Worm (Caenorhabditis elegans) whole organism, late embryonic: ENCODE data around the gene lgc-31.

Experiments
- C08G9.2 ChIP-seq: sonication (generic microtip); optimal IDR thresholded peaks from 2 replicates; lab custom pipeline; 2016; ENCODE audit warnings: mild to moderate bottlenecking, missing genetic modification characterization, moderate library complexity, missing compliant biosample characterization
- C38D4.7 ChIP-seq: fragments of 200-800 bp; sonication (Bioruptor generic); optimal IDR thresholded peaks from 2 replicates; lab custom pipeline; 2018; ENCODE audit warnings: mild to moderate bottlenecking, missing genetic modification characterization, moderate library complexity, missing compliant biosample characterization
- F13H6.1 ChIP-seq: sonication (generic microtip); optimal IDR thresholded peaks from 2 replicates; lab custom pipeline; 2016; ENCODE audit warnings: missing genetic modification characterization, missing compliant biosample characterization
- K02D7.2 ChIP-seq: sonication (generic microtip); optimal IDR thresholded peaks from 2 replicates; lab custom pipeline; 2017; ENCODE audit warnings: mild to moderate bottlenecking, missing genetic modification characterization, missing compliant biosample characterization
- K09A11.1 ChIP-seq: sonication (generic microtip); optimal IDR thresholded peaks from 2 replicates; lab custom pipeline; 2017; ENCODE audit warnings: antibody characterized with exemption, mild to moderate bottlenecking, missing genetic modification characterization, missing compliant biosample characterization; ENCODE audit not compliant: insufficient read depth
- T23F11.4 ChIP-seq: fragments of 200-800 bp; sonication (Bioruptor generic); optimal IDR thresholded peaks from 2 replicates; lab custom pipeline; 2018; ENCODE audit warnings: mild to moderate bottlenecking, missing genetic modification characterization, missing compliant biosample characterization
- Y22D7AL.16 ChIP-seq: sonication (generic microtip); optimal IDR thresholded peaks from 2 replicates; lab custom pipeline; 2016; ENCODE audit warnings: missing genetic modification characterization, missing compliant biosample characterization
- ahr-1 ChIP-seq: sonication (generic microtip); optimal IDR thresholded peaks from 2 replicates; lab custom pipeline; 2016; ENCODE audit warnings: missing genetic modification characterization, missing compliant biosample characterization
- ceh-18 ChIP-seq: sonication (generic microtip); optimal IDR thresholded peaks from 2 replicates; lab custom pipeline; 2016; ENCODE audit warnings: missing genetic modification characterization, missing compliant biosample characterization
- ceh-19 ChIP-seq: fragments of 200-800 bp; sonication (Bioruptor generic); optimal IDR thresholded peaks from 2 replicates; lab custom pipeline; 2018; ENCODE audit warnings: mild to moderate bottlenecking, missing genetic modification characterization, missing compliant biosample characterization
- ceh-22 ChIP-seq: sonication (generic microtip); optimal IDR thresholded peaks from 2 replicates; lab custom pipeline; 2017; ENCODE audit warnings: missing biosample characterization, missing genetic modification characterization
- ceh-24 ChIP-seq: sonication (generic microtip); optimal IDR thresholded peaks from 2 replicates; lab custom pipeline; 2016; ENCODE audit warnings: mild to moderate bottlenecking, missing genetic modification characterization, missing compliant biosample characterization
- ceh-34 ChIP-seq: sonication (generic microtip); optimal IDR thresholded peaks from 2 replicates; lab custom pipeline; 2016; ENCODE audit warnings: mild to moderate bottlenecking, missing genetic modification characterization, missing compliant biosample characterization
- ceh-45 ChIP-seq: fragments of 200-800 bp; sonication (Bioruptor generic); IDR thresholded peaks from 2 replicates; pipeline ENCODE4 v1.3.6; 2022; ENCODE audit warnings: missing genetic modification reagents, missing genetic modification characterization, missing compliant biosample characterization
- ceh-48 ChIP-seq: sonication (generic microtip); optimal IDR thresholded peaks from 2 replicates; lab custom pipeline; 2016; ENCODE audit warnings: missing genetic modification characterization, inconsistent platforms, missing compliant biosample characterization
- ceh-6 ChIP-seq: fragments of 200-800 bp; sonication (Bioruptor generic); optimal IDR thresholded peaks from 2 replicates; lab custom pipeline; 2018; ENCODE audit warnings: mild to moderate bottlenecking, missing genetic modification characterization, missing compliant biosample characterization
- che-1 ChIP-seq: sonication (generic microtip); optimal IDR thresholded peaks from 2 replicates; lab custom pipeline; 2016; ENCODE audit warnings: mild to moderate bottlenecking, missing genetic modification characterization, missing compliant biosample characterization
- dmd-4 ChIP-seq: sonication (generic microtip); optimal IDR thresholded peaks from 2 replicates; lab custom pipeline; 2016; ENCODE audit warnings: borderline replicate concordance, missing genetic modification characterization, missing compliant biosample characterization
- dve-1 ChIP-seq: sonication (generic microtip); optimal IDR thresholded peaks from 2 replicates; lab custom pipeline; 2017; ENCODE audit warnings: antibody characterized with exemption, mild to moderate bottlenecking, missing genetic modification characterization, missing compliant biosample characterization
- elt-2 ChIP-seq: sonication (generic microtip); optimal IDR thresholded peaks from 2 replicates; lab custom pipeline; 2016; ENCODE audit warnings: missing genetic modification reagents, missing genetic modification characterization, missing compliant biosample characterization
- elt-4 ChIP-seq: sonication (generic microtip); optimal IDR thresholded peaks from 2 replicates; lab custom pipeline; 2016; ENCODE audit warnings: missing genetic modification characterization, missing compliant biosample characterization
- eyg-1 ChIP-seq: sonication (generic microtip); optimal IDR thresholded peaks from 2 replicates; lab custom pipeline; 2016; ENCODE audit warnings: missing genotype, missing genetic modification characterization, missing compliant biosample characterization
- fax-1 ChIP-seq: sonication (generic microtip); optimal IDR thresholded peaks from 2 replicates; lab custom pipeline; 2016; ENCODE audit warnings: missing genotype, missing genetic modification characterization, missing compliant biosample characterization
- fkh-10 ChIP-seq: fragments of 150-350 bp; optimal IDR thresholded peaks from 2 replicates; lab custom pipeline; 2014; ENCODE audit warnings: missing biosample characterization, missing genetic modification reagents, missing genetic modification characterization
- fkh-6 ChIP-seq: sonication (generic microtip); optimal IDR thresholded peaks from 2 replicates; lab custom pipeline; 2016; ENCODE audit warnings: missing genetic modification characterization, missing compliant biosample characterization
- gmeb-2 ChIP-seq: sonication (generic microtip); optimal IDR thresholded peaks from 2 replicates; lab custom pipeline; 2016; ENCODE audit warnings: missing genetic modification characterization, inconsistent platforms, missing compliant biosample characterization
- hlh-15 ChIP-seq: sonication (generic microtip); optimal IDR thresholded peaks from 2 replicates; lab custom pipeline; 2016; ENCODE audit warnings: missing genetic modification characterization, missing compliant biosample characterization
- hlh-30 ChIP-seq: sonication (generic microtip); optimal IDR thresholded peaks from 2 replicates; lab custom pipeline; 2017; ENCODE audit warnings: antibody characterized with exemption, missing genetic modification characterization, missing compliant biosample characterization; ENCODE audit not compliant: insufficient read depth
- hlh-8 ChIP-seq: sonication (generic microtip); optimal IDR thresholded peaks from 2 replicates; lab custom pipeline; 2016; ENCODE audit warnings: missing genotype, missing genetic modification characterization, missing compliant biosample characterization
- lim-6 ChIP-seq: sonication (generic microtip); optimal IDR thresholded peaks from 2 replicates; lab custom pipeline; 2016; ENCODE audit warnings: missing genetic modification characterization, missing compliant biosample characterization
- madf-2 ChIP-seq: sonication (generic microtip); optimal IDR thresholded peaks from 2 replicates; lab custom pipeline; 2017; ENCODE audit warnings: missing genetic modification characterization, missing compliant biosample characterization
- mec-3 ChIP-seq: sonication (generic microtip); optimal IDR thresholded peaks from 2 replicates; lab custom pipeline; 2016; ENCODE audit warnings: borderline replicate concordance, missing genetic modification characterization, missing compliant biosample characterization
- nfya-1 ChIP-seq: sonication (generic microtip); optimal IDR thresholded peaks from 2 replicates; lab custom pipeline; 2017; ENCODE audit warnings: missing genetic modification characterization, mild to moderate bottlenecking, missing compliant biosample characterization, antibody characterized with exemption, moderate library complexity
- nhr-11 ChIP-seq: fragments of 150-350 bp; optimal IDR thresholded peaks from 2 replicates; lab custom pipeline; 2014; ENCODE audit warnings: missing biosample characterization, missing genetic modification characterization
- nhr-232 ChIP-seq: sonication (generic microtip); optimal IDR thresholded peaks from 2 replicates; lab custom pipeline; 2016; ENCODE audit warnings: missing genetic modification characterization, missing compliant biosample characterization
- npax-4 ChIP-seq: sonication (generic microtip); optimal IDR thresholded peaks from 2 replicates; lab custom pipeline; 2016; ENCODE audit warnings: missing genetic modification characterization, missing compliant biosample characterization
- pag-3 ChIP-seq: sonication (generic microtip); optimal IDR thresholded peaks from 2 replicates; lab custom pipeline; 2016; ENCODE audit warnings: missing compliant biosample characterization, missing genetic modification characterization, borderline replicate concordance
- pat-9 ChIP-seq: fragments of 200-800 bp; sonication (Bioruptor generic); optimal IDR thresholded peaks from 2 replicates; lab custom pipeline; 2018; ENCODE audit warnings: mild to moderate bottlenecking, missing genetic modification characterization, moderate library complexity, missing compliant biosample characterization
- pax-1 ChIP-seq: fragments of 150-350 bp; optimal IDR thresholded peaks from 2 replicates; lab custom pipeline; 2014; ENCODE audit warnings: missing biosample characterization, missing genetic modification characterization
- pha-4 ChIP-seq: fragments of 150-350 bp; optimal IDR thresholded peaks from 2 replicates; lab custom pipeline; 2018; ENCODE audit warnings: missing biosample characterization, missing genetic modification reagents, missing genetic modification characterization
- pqm-1 ChIP-seq: sonication (generic microtip); optimal IDR thresholded peaks from 2 replicates; lab custom pipeline; 2016; ENCODE audit warnings: missing genetic modification characterization, missing compliant biosample characterization
- pros-1 ChIP-seq: fragments of 150-350 bp; optimal IDR thresholded peaks from 2 replicates; lab custom pipeline; 2014; ENCODE audit warnings: missing biosample characterization, missing genetic modification reagents, missing genetic modification characterization
- sdc-2 ChIP-seq: sonication (generic microtip); optimal IDR thresholded peaks from 2 replicates; lab custom pipeline; 2016; ENCODE audit warnings: missing genotype, missing genetic modification characterization, missing compliant biosample characterization
- sox-2 ChIP-seq: fragments of 200-800 bp; sonication (Bioruptor generic); IDR thresholded peaks from 2 replicates; pipeline ENCODE4 v1.3.6; 2022; ENCODE audit warnings: missing genetic modification reagents, missing genetic modification characterization, missing compliant biosample characterization
- sox-4 ChIP-seq: sonication (generic microtip); optimal IDR thresholded peaks from 2 replicates; lab custom pipeline; 2017; ENCODE audit warnings: mild to moderate bottlenecking, missing genetic modification characterization, inconsistent platforms, missing compliant biosample characterization
- syd-9 ChIP-seq: sonication (generic microtip); optimal IDR thresholded peaks from 2 replicates; lab custom pipeline; 2016; ENCODE audit warnings: mild to moderate bottlenecking, missing genetic modification characterization, moderate library complexity, missing compliant biosample characterization
- tbx-7 ChIP-seq: sonication (generic microtip); optimal IDR thresholded peaks from 2 replicates; lab custom pipeline; 2016; ENCODE audit warnings: missing genotype, missing genetic modification characterization, missing compliant biosample characterization
- ttx-3 ChIP-seq: sonication (generic microtip); optimal IDR thresholded peaks from 2 replicates; lab custom pipeline; 2016; ENCODE audit warnings: missing genetic modification reagents, missing genetic modification characterization, missing compliant biosample characterization
- unc-42 ChIP-seq: sonication (generic microtip); optimal IDR thresholded peaks from 2 replicates; lab custom pipeline; 2016; ENCODE audit warnings: missing genotype, missing genetic modification characterization, missing compliant biosample characterization
- unc-55 ChIP-seq: sonication (generic microtip); optimal IDR thresholded peaks from 2 replicates; lab custom pipeline; 2017; ENCODE audit warnings: missing biosample characterization, missing genetic modification reagents, missing genetic modification characterization
- unc-86 ChIP-seq: sonication (generic microtip); optimal IDR thresholded peaks from 2 replicates; lab custom pipeline; 2016; ENCODE audit warnings: missing genetic modification characterization, missing compliant biosample characterization
- zip-5 ChIP-seq: sonication (generic microtip); optimal IDR thresholded peaks from 2 replicates; lab custom pipeline; 2016; ENCODE audit warnings: missing genetic modification characterization, missing compliant biosample characterization
- ztf-16 ChIP-seq: sonication (generic microtip); optimal IDR thresholded peaks from 2 replicates; lab custom pipeline; 2017; ENCODE audit warnings: missing genetic modification characterization, missing compliant biosample characterization

The lgc-31 gene

ce11 chrV:15551642-15552041 is 29.8 kb upstream of the lgc-31 start:
- TF ChIP-seq fkh-10 (GFP tag; lab: Kevin White, UChicago), result peak; percentile 46
- no peak for TF ChIP-seq pax-1 (tag; lab: Kevin White, UChicago)
- TF ChIP-seq Y22D7AL.16 (tag; lab: Kevin White, UChicago), result peak; percentile 81
- TF ChIP-seq ceh-19 (GFP tag; lab: Kevin White, UChicago), result peak; percentile 84
- peak; percentile 75 for TF ChIP-seq syd-9
- TF ChIP-seq zip-5 (tag; lab: Kevin White, UChicago), result peak; percentile 28
- peak; percentile 74 for TF ChIP-seq dmd-4 (tag; lab: Kevin White, UChicago)
- TF ChIP-seq ceh-34 (tag; lab: Kevin White, UChicago), result peak; percentile 76
- peak; percentile 61 for TF ChIP-seq K02D7.2 (tag; lab: Kevin White, UChicago)
- TF ChIP-seq nfya-1 (tag; lab: Kevin White, UChicago), result peak; percentile 58
- TF ChIP-seq ahr-1 (tag; lab: Kevin White, UChicago), result peak; percentile 14
- TF ChIP-seq unc-55 (GFP tag; lab: Kevin White, UChicago), result no peak
- peak; percentile 54 for TF ChIP-seq hlh-15 (tag; lab: Kevin White, UChicago)
- peak; percentile 74 for TF ChIP-seq F13H6.1 (tag; lab: Kevin White, UChicago)
- peak; percentile 74 for TF ChIP-seq elt-2 (tag; lab: Kevin White, UChicago)
- peak; percentile 43 for TF ChIP-seq unc-42
- peak; percentile 55 for TF ChIP-seq hlh-8 (tag; lab: Kevin White, UChicago)
- TF ChIP-seq npax-4, result peak; percentile 68
- peak; percentile 36 for TF ChIP-seq pqm-1
- peak; percentile 49 for TF ChIP-seq K09A11.1
- no peak for TF ChIP-seq pros-1
- TF ChIP-seq ceh-48, result peak; percentile 68
- peak; percentile 43 for TF ChIP-seq tbx-7 (tag; lab: Kevin White, UChicago)
- TF ChIP-seq ttx-3 (tag; lab: Kevin White, UChicago), result peak; percentile 70
- TF ChIP-seq madf-2 (tag; lab: Kevin White, UChicago), result peak; percentile 72
- TF ChIP-seq eyg-1, result peak; percentile 71
- TF ChIP-seq ceh-6 (GFP tag; lab: Kevin White, UChicago), result peak; percentile 78
- TF ChIP-seq elt-4 (tag; lab: Kevin White, UChicago), result no peak
- peak; percentile 75 for TF ChIP-seq sox-4 (tag; lab: Kevin White, UChicago)
- TF ChIP-seq mec-3 (tag; lab: Kevin White, UChicago), result peak; percentile 33
- TF ChIP-seq ceh-24, result peak; percentile 28
- TF ChIP-seq ceh-18 (tag; lab: Kevin White, UChicago), result peak; percentile 69
- peak; percentile 55 for TF ChIP-seq fax-1 (tag; lab: Kevin White, UChicago)
- no peak for TF ChIP-seq ceh-22 (tag; lab: Kevin White, UChicago)
- no peak for TF ChIP-seq pha-4 (tag; lab: Kevin White, UChicago)
- peak; percentile 81 for TF ChIP-seq C38D4.7
- TF ChIP-seq fkh-6 (tag; lab: Kevin White, UChicago), result peak; percentile 90
- peak; percentile 17 for TF ChIP-seq pag-3
- peak; percentile 75 for TF ChIP-seq pat-9 (tag; lab: Kevin White, UChicago)
- TF ChIP-seq sox-2 (GFP tag; lab: Robert Waterston, UW), result peak; percentile 67; the same call in 1 of the 2 replicates
- peak; percentile 47 for TF ChIP-seq dve-1 (tag; lab: Kevin White, UChicago)
- peak; percentile 83 for TF ChIP-seq gmeb-2 (tag; lab: Kevin White, UChicago)
- TF ChIP-seq C08G9.2 (tag; lab: Kevin White, UChicago), result peak; percentile 79
- TF ChIP-seq hlh-30 (tag; lab: Kevin White, UChicago), result peak; percentile 89
- TF ChIP-seq ztf-16 (tag; lab: Kevin White, UChicago), result peak; percentile 79
- peak; percentile 79 for TF ChIP-seq T23F11.4 (GFP tag; lab: Kevin White, UChicago)
- peak; percentile 73 for TF ChIP-seq unc-86 (tag; lab: Kevin White, UChicago)
- no peak for TF ChIP-seq lim-6
- peak; percentile 79 for TF ChIP-seq sdc-2
- peak; percentile 80 for TF ChIP-seq che-1 (tag; lab: Kevin White, UChicago)
- no peak for TF ChIP-seq nhr-11 (tag; lab: Kevin White, UChicago)
- TF ChIP-seq ceh-45 (GFP tag; lab: Robert Waterston, UW), result peak; percentile 79; the same call in 1 of the 2 replicates
- peak; percentile 73 for TF ChIP-seq nhr-232 (tag; lab: Kevin White, UChicago)
